Fruit fly (Drosophila melanogaster) whole organism, prepupa: ENCODE data around the gene Rb97D.

Source experiments
- Blimp-1 ChIP-seq: fragments of 200-800 bp; sonication (Bioruptor generic); optimal IDR thresholded peaks from 3 replicates; lab custom pipeline; 2017; ENCODE audit warnings: missing biosample characterization, missing genetic modification characterization, mild to moderate bottlenecking, moderate library complexity, missing genetic modification reagents
- Ets21C ChIP-seq: fragments of 200-800 bp; sonication (Bioruptor generic); optimal IDR thresholded peaks from 3 replicates; lab custom pipeline; 2016; ENCODE audit warnings: missing biosample characterization, missing genetic modification characterization

dm6 chr3R:26890499-26890898 is 15.0 kb upstream of the Rb97D start:
- TF ChIP-seq Blimp-1 (no peak), Ets21C (no peak)
